Fruit fly (Drosophila melanogaster) whole organism, embryonic: ENCODE results near the gene Rgl.

Experiments used
- CG10267 ChIP-seq: fragments of 200-800 bp; sonication (Bioruptor generic); optimal IDR thresholded peaks from 2 replicates; lab custom pipeline; 2018; ENCODE audit warnings: missing biosample characterization, mild to moderate bottlenecking, missing genetic modification characterization, moderate library complexity
- CG10431 ChIP-seq: fragments of 200-800 bp; sonication (Bioruptor generic); optimal IDR thresholded peaks from 3 replicates; lab custom pipeline; 2018; ENCODE audit warnings: missing biosample characterization, mild to moderate bottlenecking, missing genetic modification characterization
- CG11560 ChIP-seq: fragments of 200-800 bp; sonication (Bioruptor generic); IDR thresholded peaks from 3 replicates; pipeline ENCODE4 v1.3.6; 2022; ENCODE audit warnings: missing biosample characterization, missing genetic modification characterization
- CG12744 ChIP-seq: fragments of 200-800 bp; sonication (Bioruptor generic); optimal IDR thresholded peaks from 2 replicates; lab custom pipeline; 2016; ENCODE audit warnings: missing biosample characterization, missing genetic modification characterization
- CG14441 ChIP-seq: fragments of 200-800 bp; sonication (Bioruptor generic); IDR thresholded peaks from 2 replicates; pipeline ENCODE4 v1.3.6; 2022; ENCODE audit warnings: missing biosample characterization, missing genetic modification characterization
- CG16815 ChIP-seq: fragments of 200-800 bp; sonication (Bioruptor generic); optimal IDR thresholded peaks from 3 replicates; lab custom pipeline; 2017; ENCODE audit warnings: missing biosample characterization, mild to moderate bottlenecking, missing genetic modification characterization
- CG17385 ChIP-seq: fragments of 200-800 bp; sonication (Bioruptor generic); optimal IDR thresholded peaks from 3 replicates; lab custom pipeline; 2018; ENCODE audit warnings: missing biosample characterization, mild to moderate bottlenecking, missing genetic modification characterization
- CG17912 ChIP-seq: fragments of 200-800 bp; sonication (Bioruptor generic); optimal IDR thresholded peaks from 2 replicates; lab custom pipeline; 2018; ENCODE audit warnings: missing biosample characterization, mild to moderate bottlenecking, missing genetic modification characterization
- CG2120 ChIP-seq: fragments of 200-800 bp; sonication (Bioruptor generic); optimal IDR thresholded peaks from 3 replicates; lab custom pipeline; 2016; ENCODE audit warnings: missing biosample characterization, missing genetic modification characterization
- CG3065 ChIP-seq: fragments of 200-800 bp; sonication (Bioruptor generic); optimal IDR thresholded peaks from 2 replicates; lab custom pipeline; 2016; ENCODE audit warnings: missing biosample characterization, missing genetic modification characterization
- CG31441 ChIP-seq: fragments of 200-800 bp; sonication (Bioruptor generic); IDR thresholded peaks from 2 replicates; pipeline ENCODE4 v1.3.6; 2022; ENCODE audit warnings: missing biosample characterization, missing genetic modification characterization
- CG33213 ChIP-seq: fragments of 200-800 bp; sonication (Bioruptor generic); optimal IDR thresholded peaks from 3 replicates; lab custom pipeline; 2016; ENCODE audit warnings: missing biosample characterization, missing genetic modification characterization
- CG6791 ChIP-seq: fragments of 200-800 bp; sonication (Bioruptor generic); IDR thresholded peaks from 3 replicates; pipeline ENCODE4 v1.3.6; 2022; ENCODE audit warnings: missing biosample characterization, missing genetic modification characterization; ENCODE audit not compliant: partially characterized antibody
- CG7271 ChIP-seq: fragments of 200-800 bp; sonication (Bioruptor generic); optimal IDR thresholded peaks from 2 replicates; lab custom pipeline; 2018; ENCODE audit warnings: missing biosample characterization, mild to moderate bottlenecking, missing genetic modification characterization, moderate library complexity
- CG7963 ChIP-seq: fragments of 200-800 bp; sonication (Bioruptor generic); IDR thresholded peaks from 3 replicates; pipeline ENCODE4 v1.3.6; 2022; ENCODE audit warnings: missing biosample characterization, missing genetic modification characterization; ENCODE audit not compliant: partially characterized antibody
- CG9215 ChIP-seq: fragments of 200-800 bp; sonication (Bioruptor generic); IDR thresholded peaks from 2 replicates; pipeline ENCODE4 v1.3.6; 2022; ENCODE audit warnings: missing biosample characterization, missing genetic modification characterization
- CG9797 ChIP-seq: fragments of 200-800 bp; sonication (Bioruptor generic); optimal IDR thresholded peaks from 3 replicates; lab custom pipeline; 2018; ENCODE audit warnings: missing biosample characterization, mild to moderate bottlenecking, missing genetic modification characterization
- Deaf1 ChIP-seq: fragments of 200-800 bp; optimal IDR thresholded peaks from 3 replicates; lab custom pipeline; 2019; ENCODE audit warnings: missing biosample characterization, mild to moderate bottlenecking, missing genetic modification characterization, moderate library complexity
- Hr3 ChIP-seq: fragments of 200-800 bp; sonication (Bioruptor generic); optimal IDR thresholded peaks from 3 replicates; lab custom pipeline; 2016; ENCODE audit warnings: missing biosample characterization, missing genetic modification characterization
- Hr51 ChIP-seq, 2 experiments: fragments of 200-800 bp; sonication (Bioruptor generic); optimal IDR thresholded peaks; 2 replicates in 1 of 2; 3 replicates in 1 of 2; lab custom pipeline; 2016 to 2018; ENCODE audit warnings: missing biosample characterization in 2 of 2, missing genetic modification characterization in 2 of 2, mild to moderate bottlenecking in 1 of 2, moderate library complexity in 1 of 2
- Jarid2 ChIP-seq: fragments of 200-800 bp; sonication (Bioruptor generic); optimal IDR thresholded peaks from 3 replicates; lab custom pipeline; 2017; ENCODE audit warnings: mild to moderate bottlenecking, missing biosample characterization, missing genetic modification reagents, missing genetic modification characterization
- Mad ChIP-seq: fragments of 200-800 bp; sonication (Bioruptor generic); optimal IDR thresholded peaks from 2 replicates; lab custom pipeline; 2016; ENCODE audit warnings: missing biosample characterization, missing genetic modification characterization
- Med ChIP-seq: fragments of 200-800 bp; sonication (Bioruptor generic); peaks from one replicate; lab custom pipeline; 2016; ENCODE audit warnings: missing biosample characterization, missing genetic modification characterization, mild to moderate bottlenecking, inconsistent platforms, moderate library complexity
- Six4 ChIP-seq: fragments of 200-800 bp; sonication (Bioruptor generic); optimal IDR thresholded peaks from 2 replicates; lab custom pipeline; 2016; ENCODE audit warnings: missing biosample characterization, missing genetic modification characterization
- Trl ChIP-seq, 3 experiments: fragments of >200 bp in 2 of 3; fragments of 200-800 bp in 1 of 3; sonication (Bioruptor generic) in 1 of 3; optimal IDR thresholded peaks; 2 replicates in 1 of 3; 3 replicates in 2 of 3; lab custom pipeline; 2016 to 2017; ENCODE audit warnings: missing biosample characterization in 1 of 3, missing genetic modification characterization in 1 of 3
- Xbp1 ChIP-seq: fragments of 200-800 bp; sonication (Bioruptor generic); optimal IDR thresholded peaks from 3 replicates; lab custom pipeline; 2016; ENCODE audit warnings: missing biosample characterization, mild to moderate bottlenecking, missing genetic modification characterization
- amos ChIP-seq: fragments of 200-800 bp; sonication (Bioruptor generic); IDR thresholded peaks from 2 replicates; pipeline ENCODE4 v1.3.6; 2022; ENCODE audit warnings: missing biosample characterization, missing genetic modification characterization; ENCODE audit not compliant: partially characterized antibody
- ash1 ChIP-seq: fragments of 200-800 bp; sonication (Bioruptor generic); optimal IDR thresholded peaks from 2 replicates; lab custom pipeline; 2018; ENCODE audit warnings: missing biosample characterization, mild to moderate bottlenecking, missing genetic modification characterization
- cad ChIP-seq: fragments of >200 bp; optimal IDR thresholded peaks from 2 replicates; lab custom pipeline; 2017; ENCODE audit warnings: missing biosample characterization, missing genetic modification characterization
- cg ChIP-seq: fragments of 200-800 bp; sonication (Bioruptor generic); optimal IDR thresholded peaks from 3 replicates; lab custom pipeline; 2019; ENCODE audit warnings: missing biosample characterization, mild to moderate bottlenecking, missing genetic modification characterization, moderate library complexity
- chinmo ChIP-seq: fragments of 200-800 bp; sonication (Bioruptor generic); IDR thresholded peaks from 4 replicates; pipeline ENCODE4 v1.3.6; 2022; ENCODE audit warnings: missing biosample characterization, missing genetic modification characterization; ENCODE audit not compliant: partially characterized antibody
- ci ChIP-seq: fragments of 200-800 bp; sonication (Bioruptor generic); IDR thresholded peaks from 3 replicates; pipeline ENCODE4 v1.3.6; 2022; ENCODE audit warnings: missing biosample characterization, missing genetic modification characterization
- dan ChIP-seq: fragments of 200-800 bp; sonication (Bioruptor generic); IDR thresholded peaks from 2 replicates; pipeline ENCODE4 v1.3.6; 2022; ENCODE audit warnings: missing biosample characterization, missing genetic modification characterization
- danr ChIP-seq: fragments of 200-800 bp; sonication (Bioruptor generic); IDR thresholded peaks from 2 replicates; pipeline ENCODE4 v1.3.6; 2022; ENCODE audit warnings: missing biosample characterization, missing genetic modification characterization
- dmrt11E ChIP-seq: fragments of 200-800 bp; sonication (Bioruptor generic); optimal IDR thresholded peaks from 3 replicates; lab custom pipeline; 2018; ENCODE audit warnings: missing biosample characterization, mild to moderate bottlenecking, missing genetic modification characterization, moderate library complexity
- ftz-f1 ChIP-seq: fragments of 200-800 bp; sonication (Bioruptor generic); optimal IDR thresholded peaks from 2 replicates; lab custom pipeline; 2016; ENCODE audit warnings: missing biosample characterization, missing genetic modification characterization
- gro ChIP-seq: fragments of 200-800 bp; sonication (Bioruptor generic); optimal IDR thresholded peaks from 2 replicates; lab custom pipeline; 2016; ENCODE audit warnings: missing biosample characterization, missing genetic modification characterization
- gsb-n ChIP-seq: fragments of 200-800 bp; sonication (Bioruptor generic); optimal IDR thresholded peaks from 3 replicates; lab custom pipeline; 2018; ENCODE audit warnings: missing biosample characterization, mild to moderate bottlenecking, missing genetic modification characterization
- maf-S ChIP-seq: fragments of 200-800 bp; sonication (Bioruptor generic); optimal IDR thresholded peaks from 2 replicates; lab custom pipeline; 2016; ENCODE audit warnings: missing biosample characterization, missing genetic modification characterization
- mld ChIP-seq: fragments of 200-800 bp; sonication (Bioruptor generic); IDR thresholded peaks from 3 replicates; pipeline ENCODE4 v1.3.6; 2022; ENCODE audit warnings: missing biosample characterization, missing genetic modification characterization; ENCODE audit not compliant: partially characterized antibody
- nerfin-1 ChIP-seq: fragments of 200-800 bp; sonication (Bioruptor generic); optimal IDR thresholded peaks from 3 replicates; lab custom pipeline; 2019; ENCODE audit warnings: missing biosample characterization, mild to moderate bottlenecking, missing genetic modification characterization, moderate library complexity
- org-1 ChIP-seq: fragments of 200-800 bp; sonication (Bioruptor generic); optimal IDR thresholded peaks from 2 replicates; lab custom pipeline; 2017; ENCODE audit warnings: missing biosample characterization, missing genetic modification characterization
- sd ChIP-seq: fragments of 200-800 bp; sonication (Bioruptor generic); optimal IDR thresholded peaks from 3 replicates; lab custom pipeline; 2018; ENCODE audit warnings: missing biosample characterization, mild to moderate bottlenecking, missing genetic modification characterization, moderate library complexity
- sens ChIP-seq: fragments of 200-800 bp; sonication (Bioruptor generic); peaks from one replicate; lab custom pipeline; 2016; ENCODE audit warnings: missing biosample characterization, missing genetic modification characterization
- tll ChIP-seq, 2 experiments: fragments of 200-800 bp in 1 of 2; fragments of >200 bp in 1 of 2; sonication (Bioruptor generic) in 1 of 2; optimal IDR thresholded peaks; 2 replicates each; lab custom pipeline; 2017 to 2019; ENCODE audit warnings: missing biosample characterization in 2 of 2, missing genetic modification characterization in 2 of 2, mild to moderate bottlenecking in 1 of 2, moderate library complexity in 1 of 2
- ttk ChIP-seq: fragments of 200-800 bp; sonication (Bioruptor generic); IDR thresholded peaks from 2 replicates; pipeline ENCODE4 v2.1.2; 2022; ENCODE audit warnings: missing biosample characterization, missing genetic modification characterization
- tx ChIP-seq: fragments of 200-800 bp; sonication (Bioruptor generic); optimal IDR thresholded peaks from 2 replicates; lab custom pipeline; 2016; ENCODE audit warnings: missing biosample characterization, missing genetic modification characterization
- z ChIP-seq: fragments of 200-800 bp; sonication (Bioruptor generic); IDR thresholded peaks from 3 replicates; pipeline ENCODE4 v1.3.6; 2022; ENCODE audit warnings: missing biosample characterization, missing genetic modification characterization
- zen ChIP-seq: fragments of 200-800 bp; sonication (Bioruptor generic); optimal IDR thresholded peaks from 3 replicates; lab custom pipeline; 2018; ENCODE audit warnings: missing biosample characterization, mild to moderate bottlenecking, missing genetic modification characterization, moderate library complexity

Rgl gene

dm6 chr3L:13905515-13905914, 19.6 kb downstream of the Rgl start (continued):
- TF ChIP-seq sd (tag; lab: Kevin White, UChicago) = peak; percentile 37
- peak; percentile 33 for TF ChIP-seq org-1 (GFP tag; lab: Kevin White, UChicago)
- peak; percentile 71 for TF ChIP-seq sens (GFP tag; lab: Kevin White, UChicago)
- TF ChIP-seq tll (GFP tag; optimal IDR thresholded peaks at IDR 0.05; lab: Kevin White, UChicago) = no peak

- TF ChIP-seq ftz-f1 (GFP tag; lab: Kevin White, UChicago) (no peak), Deaf1 (tag; lab: Kevin White, UChicago) (peak; percentile 42), Six4 (no peak), tll (GFP tag; optimal IDR thresholded peaks at IDR 0.05; lab: Kevin White, UChicago) (no peak), dan (no peak), CG6791 (GFP tag; lab: Robert Waterston, UW) (0 out of 3 replicates have a peak, but pooled peaks have one; percentile 45), chinmo (0 out of 4 replicates have a peak, but pooled peaks have one; percentile 64), z (GFP tag; lab: Robert Waterston, UW) (peak; percentile 79), Trl (optimal IDR thresholded peaks at IDR 0.05; lab: Kevin White, UChicago) (peak; percentile 63 to 90), Trl (GFP tag; optimal IDR thresholded peaks at IDR 0.05; lab: Kevin White, UChicago) (no peak), CG16815 (GFP tag; lab: Kevin White, UChicago) (no peak), cg (GFP tag; lab: Kevin White, UChicago) (peak; percentile 21), CG31441 (GFP tag; lab: Robert Waterston, UW) (no peak), gsb-n (tag; lab: Kevin White, UChicago) (no peak), CG17385 (GFP tag; lab: Kevin White, UChicago) (peak; percentile 60), Med (GFP tag; lab: Kevin White, UChicago) (peak; percentile 39), CG11560 (tag; lab: Robert Waterston, UW) (no peak), ci (GFP tag; lab: Robert Waterston, UW) (0 out of 3 replicates have a peak, but pooled peaks have one; percentile 12), Hr51 (GFP tag; optimal IDR thresholded peaks at IDR 0.05; lab: Kevin White, UChicago) (no peak), dmrt11E (tag; lab: Kevin White, UChicago) (no peak), CG33213 (no peak)
Measured at dm6 chr3L:13904426-13904825, 20.7 kb downstream of the Rgl start.

- TF ChIP-seq ash1 (GFP tag; lab: Kevin White, UChicago) (no peak), CG7963 (GFP tag; lab: Robert Waterston, UW) (no peak), mld (GFP tag; lab: Robert Waterston, UW) (no peak), tx (GFP tag; lab: Kevin White, UChicago) (no peak), CG7271 (no peak), Xbp1 (GFP tag; lab: Kevin White, UChicago) (no peak), CG12744 (GFP tag; lab: Kevin White, UChicago) (no peak), CG2120 (peak; percentile 22), danr (GFP tag; lab: Robert Waterston, UW) (no peak), CG17912 (GFP tag; lab: Kevin White, UChicago) (no peak), Hr3 (GFP tag; lab: Kevin White, UChicago) (no peak), Jarid2 (GFP tag; lab: Kevin White, UChicago) (no peak), amos (GFP tag; lab: Robert Waterston, UW) (no peak), cad (GFP tag; lab: Kevin White, UChicago) (no peak), gro (no peak), CG10267 (tag; lab: Kevin White, UChicago) (no peak), nerfin-1 (tag; lab: Kevin White, UChicago) (no peak), CG10431 (GFP tag; lab: Kevin White, UChicago) (no peak), Mad (GFP tag; lab: Kevin White, UChicago) (no peak), CG9215 (GFP tag; lab: Robert Waterston, UW) (no peak), ttk (GFP tag; lab: Robert Waterston, UW) (no peak), CG9797 (GFP tag; lab: Kevin White, UChicago) (no peak), CG3065 (no peak), CG14441 (GFP tag; lab: Robert Waterston, UW) (no peak), zen (tag; lab: Kevin White, UChicago) (no peak), maf-S (GFP tag; lab: Kevin White, UChicago) (no peak)
Measured at dm6 chr3L:13904021-13904325, 21.2 kb downstream of the Rgl start.
